Fruit fly (Drosophila melanogaster): Measurements from ENCODE around the gene CG8840.
A peak's percentile ranks its signal among the peaks of the same experiment; 100 is the strongest.

CG8840 gene

dm6 chr2L:3435086-3435485 lies 24.7 kb downstream of the CG8840 start (continued):
- TF ChIP-seq Hr3 (GFP tag; optimal IDR thresholded peaks at IDR 0.05) (peak; percentile 33), Kr (GFP tag; optimal IDR thresholded peaks at IDR 0.05) (no peak), psq (GFP tag; optimal IDR thresholded peaks at IDR 0.05) (no peak), BtbVII (GFP tag; optimal IDR thresholded peaks at IDR 0.05) (no peak), corto (GFP tag; optimal IDR thresholded peaks at IDR 0.05) (no peak), CG4424 (GFP tag; optimal IDR thresholded peaks at IDR 0.05) (peak; percentile 58), zfh1 (GFP tag; IDR thresholded peaks at IDR 0.05) (peak; percentile 69; the same call in 2 of the 3 replicates), CG10979 (tag; optimal IDR thresholded peaks at IDR 0.05) (peak; percentile 57), NC2β (GFP tag; optimal IDR thresholded peaks at IDR 0.05) (no peak), CG5953 (GFP tag; IDR thresholded peaks at IDR 0.05) (peak; percentile 33; the same call in 1 of the 2 replicates), CG17186 (GFP tag; optimal IDR thresholded peaks at IDR 0.05) (no peak), CoRest (tag; optimal IDR thresholded peaks at IDR 0.05) (peak; percentile 13), Rx (GFP tag; IDR thresholded peaks at IDR 0.05) (peak; percentile 54), maf-S (GFP tag; optimal IDR thresholded peaks at IDR 0.05) (no peak), ash1 (GFP tag; optimal IDR thresholded peaks at IDR 0.05) (no peak), Scr (GFP tag; IDR thresholded peaks at IDR 0.05; ENCODE audit: partially characterized antibody) (no peak), odd (GFP tag; optimal IDR thresholded peaks at IDR 0.05) (no peak), Dad (GFP tag; optimal IDR thresholded peaks at IDR 0.05) (no peak), Dbx (GFP tag; IDR thresholded peaks at IDR 0.05) (no peak), Lpt (GFP tag; optimal IDR thresholded peaks at IDR 0.05) (no peak), Eip74EF (GFP tag; optimal IDR thresholded peaks at IDR 0.05) (no peak), CG42726 (GFP tag; IDR thresholded peaks at IDR 0.05; ENCODE audit: partially characterized antibody) (no peak), toy (GFP tag; IDR thresholded peaks at IDR 0.05) (no peak), Xrp1 (GFP tag; IDR thresholded peaks at IDR 0.05) (peak; percentile 63), grau (tag; optimal IDR thresholded peaks at IDR 0.05) (peak; percentile 41), CG15011 (GFP tag; optimal IDR thresholded peaks at IDR 0.05) (no peak), amos (GFP tag; IDR thresholded peaks at IDR 0.05; ENCODE audit: partially characterized antibody) (no peak), CG7372 (GFP tag; IDR thresholded peaks at IDR 0.05) (peak; percentile 34; the same call in 1 of the 2 replicates), Stat92E (GFP tag; optimal IDR thresholded peaks at IDR 0.05) (no peak), fd64A (GFP tag; optimal IDR thresholded peaks at IDR 0.05) (no peak), Sin3A (optimal IDR thresholded peaks at IDR 0.05) (no peak), CG3281 (GFP tag; optimal IDR thresholded peaks at IDR 0.05) (no peak), CG15601 (tag; optimal IDR thresholded peaks at IDR 0.05) (no peak), Drgx (GFP tag; IDR thresholded peaks at IDR 0.05) (peak; percentile 47; the same call in 1 of the 2 replicates), CG12104 (GFP tag; optimal IDR thresholded peaks at IDR 0.05) (no peak), E2f2 (GFP tag; IDR thresholded peaks at IDR 0.05) (peak; percentile 31; the same call in 1 of the 2 replicates), Nf-YB (GFP tag; optimal IDR thresholded peaks at IDR 0.05) (no peak), Dp (GFP tag; optimal IDR thresholded peaks at IDR 0.05) (no peak), CG8944 (GFP tag; optimal IDR thresholded peaks at IDR 0.05) (peak; percentile 14), CG6689 (GFP tag; IDR thresholded peaks at IDR 0.05) (peak; percentile 70), CG1602 (GFP tag; optimal IDR thresholded peaks at IDR 0.05) (peak; percentile 2), CG15479 (GFP tag; optimal IDR thresholded peaks at IDR 0.05) (no peak), CG10209 (GFP tag; optimal IDR thresholded peaks at IDR 0.05) (peak; percentile 53), chinmo (GFP tag; IDR thresholded peaks at IDR 0.05; ENCODE audit: partially characterized antibody) (no peak), btn (GFP tag; optimal IDR thresholded peaks at IDR 0.05) (no peak), esg (GFP tag; conservative IDR thresholded peaks at IDR 0.05) (peak; percentile 34), CG12236 (GFP tag; optimal IDR thresholded peaks at IDR 0.05) (no peak), CG1233 (GFP tag; optimal IDR thresholded peaks at IDR 0.05) (peak; percentile 4), zen (tag; optimal IDR thresholded peaks at IDR 0.05) (no peak), sqz (GFP tag; optimal IDR thresholded peaks at IDR 0.05) (no peak), inv (GFP tag; IDR thresholded peaks at IDR 0.05; ENCODE audit: partially characterized antibody) (no peak)

All from whole organism, embryonic.